Worm (Caenorhabditis elegans) whole organism, L2 larva: ENCODE measurements around the gene egl-13.
A peak's percentile ranks its signal among the peaks of the same experiment; 100 is the strongest.

Experiments used
- C34F6.9 ChIP-seq: fragments of 150-350 bp; optimal IDR thresholded peaks from 2 replicates; lab custom pipeline; 2014; ENCODE audit warnings: missing biosample characterization, missing genetic modification characterization
- F13H6.1 ChIP-seq: sonication (generic microtip); optimal IDR thresholded peaks from 2 replicates; lab custom pipeline; 2016; ENCODE audit warnings: missing genetic modification characterization, missing compliant biosample characterization
- Y55F3AM.14 ChIP-seq: fragments of 200-800 bp; sonication (Bioruptor generic); optimal IDR thresholded peaks from 2 replicates; lab custom pipeline; 2018; ENCODE audit warnings: mild to moderate bottlenecking, missing genetic modification characterization, missing compliant biosample characterization
- ZK546.5 ChIP-seq: sonication (generic microtip); optimal IDR thresholded peaks from 2 replicates; lab custom pipeline; 2017; ENCODE audit warnings: missing biosample characterization, missing genetic modification characterization
- alr-1 ChIP-seq: fragments of 150-350 bp; optimal IDR thresholded peaks from 2 replicates; lab custom pipeline; 2014; ENCODE audit warnings: missing biosample characterization, missing genetic modification characterization
- aly-2 ChIP-seq: fragments of 150-350 bp; optimal IDR thresholded peaks from 2 replicates; lab custom pipeline; 2014; ENCODE audit warnings: missing biosample characterization, missing genetic modification characterization
- blmp-1 ChIP-seq: sonication (generic microtip); optimal IDR thresholded peaks from 2 replicates; lab custom pipeline; 2017; ENCODE audit warnings: missing genetic modification characterization, mild to moderate bottlenecking, missing compliant biosample characterization, antibody characterized with exemption, moderate library complexity; ENCODE audit not compliant: insufficient read depth
- ceh-16 ChIP-seq: fragments of 150-350 bp; optimal IDR thresholded peaks from 2 replicates; lab custom pipeline; 2014; ENCODE audit warnings: missing biosample characterization, missing genetic modification characterization
- ceh-82 ChIP-seq: fragments of 150-350 bp; optimal IDR thresholded peaks from 2 replicates; lab custom pipeline; 2014; ENCODE audit warnings: missing biosample characterization, missing genetic modification characterization
- crh-2 ChIP-seq: sonication (generic microtip); optimal IDR thresholded peaks from 2 replicates; lab custom pipeline; 2017; ENCODE audit warnings: missing biosample characterization, missing genetic modification characterization
- egl-27 ChIP-seq: sonication (generic microtip); optimal IDR thresholded peaks from 3 replicates; lab custom pipeline; 2017; ENCODE audit warnings: missing biosample characterization, missing genetic modification reagents, missing genetic modification characterization
- elt-1 ChIP-seq: fragments of 150-350 bp; optimal IDR thresholded peaks from 2 replicates; lab custom pipeline; 2014; ENCODE audit warnings: missing biosample characterization, missing genetic modification characterization
- elt-3 ChIP-seq: sonication (generic microtip); optimal IDR thresholded peaks from 2 replicates; lab custom pipeline; 2017; ENCODE audit warnings: missing biosample characterization, missing genetic modification characterization
- fos-1 ChIP-seq: fragments of 150-350 bp; optimal IDR thresholded peaks from 2 replicates; lab custom pipeline; 2014; ENCODE audit warnings: missing biosample characterization, missing genetic modification characterization
- lin-11 ChIP-seq: fragments of 150-350 bp; sonication (generic microtip); optimal IDR thresholded peaks from 2 replicates; lab custom pipeline; 2014; ENCODE audit warnings: missing biosample characterization, missing genetic modification characterization, inconsistent platforms, mixed read lengths
- lin-13 ChIP-seq: fragments of 150-350 bp; optimal IDR thresholded peaks from 2 replicates; lab custom pipeline; 2014; ENCODE audit warnings: missing biosample characterization, missing genetic modification reagents, missing genetic modification characterization
- lsy-2 ChIP-seq, 2 experiments: fragments of 150-350 bp in 1 of 2; sonication (generic microtip) in 1 of 2; optimal IDR thresholded peaks; 2 replicates each; lab custom pipeline; 2014 to 2017; ENCODE audit warnings: missing biosample characterization in 2 of 2, missing genetic modification characterization in 2 of 2
- mab-5 ChIP-seq: fragments of 150-350 bp; optimal IDR thresholded peaks from 2 replicates; lab custom pipeline; 2014; ENCODE audit warnings: missing biosample characterization, missing genetic modification characterization
- mbf-1 ChIP-seq: sonication (generic microtip); optimal IDR thresholded peaks from 2 replicates; lab custom pipeline; 2017; ENCODE audit warnings: missing biosample characterization, missing genetic modification characterization
- nhr-10 ChIP-seq: sonication (generic microtip); optimal IDR thresholded peaks from 2 replicates; lab custom pipeline; 2017; ENCODE audit warnings: missing biosample characterization, missing genetic modification characterization
- nhr-11 ChIP-seq: fragments of 150-350 bp; optimal IDR thresholded peaks from 2 replicates; lab custom pipeline; 2014; ENCODE audit warnings: missing biosample characterization, missing genetic modification characterization
- nhr-12 ChIP-seq: fragments of 150-350 bp; optimal IDR thresholded peaks from 2 replicates; lab custom pipeline; 2014; ENCODE audit warnings: missing biosample characterization, missing genetic modification characterization
- nhr-129 ChIP-seq: fragments of 150-350 bp; optimal IDR thresholded peaks from 2 replicates; lab custom pipeline; 2014; ENCODE audit warnings: missing biosample characterization, missing genetic modification characterization
- nhr-21 ChIP-seq: fragments of 150-350 bp; optimal IDR thresholded peaks from 2 replicates; lab custom pipeline; 2014; ENCODE audit warnings: missing biosample characterization, missing genetic modification characterization
- nhr-23 ChIP-seq: fragments of 150-350 bp; optimal IDR thresholded peaks from 2 replicates; lab custom pipeline; 2014; ENCODE audit warnings: missing biosample characterization, missing genetic modification reagents, missing genetic modification characterization
- nhr-237 ChIP-seq: fragments of 150-350 bp; optimal IDR thresholded peaks from 2 replicates; lab custom pipeline; 2014; ENCODE audit warnings: missing biosample characterization, missing genetic modification characterization
- nhr-25 ChIP-seq: fragments of 150-350 bp; sonication (generic microtip); optimal IDR thresholded peaks from 3 replicates; lab custom pipeline; 2014; ENCODE audit warnings: missing biosample characterization, missing genetic modification characterization
- nhr-6 ChIP-seq: fragments of 150-350 bp; optimal IDR thresholded peaks from 2 replicates; lab custom pipeline; 2014; ENCODE audit warnings: missing biosample characterization, missing genetic modification characterization
- peb-1 ChIP-seq: fragments of 150-350 bp; optimal IDR thresholded peaks from 2 replicates; lab custom pipeline; 2014; ENCODE audit warnings: missing biosample characterization, missing genetic modification characterization
- sem-4 ChIP-seq: fragments of 150-350 bp; optimal IDR thresholded peaks from 2 replicates; lab custom pipeline; 2014; ENCODE audit warnings: missing biosample characterization, missing genetic modification reagents, missing genetic modification characterization
- skn-1 ChIP-seq: sonication (generic microtip); optimal IDR thresholded peaks from 2 replicates; lab custom pipeline; 2017; ENCODE audit warnings: missing biosample characterization, missing genetic modification characterization
- sma-3 ChIP-seq: sonication (generic microtip); optimal IDR thresholded peaks from 2 replicates; lab custom pipeline; 2016; ENCODE audit warnings: missing genetic modification reagents, missing genetic modification characterization, missing compliant biosample characterization
- sma-9 ChIP-seq, 2 experiments: fragments of 150-350 bp in 1 of 2; sonication (generic microtip) in 1 of 2; optimal IDR thresholded peaks; 2 replicates each; lab custom pipeline; 2014 to 2016; ENCODE audit warnings: missing genetic modification characterization in 2 of 2, mild to moderate bottlenecking in 1 of 2, missing biosample characterization in 1 of 2, missing compliant biosample characterization in 1 of 2, missing genetic modification reagents in 1 of 2, moderate library complexity in 1 of 2
- snpc-4 ChIP-seq: fragments of 150-350 bp; optimal IDR thresholded peaks from 2 replicates; lab custom pipeline; 2014; ENCODE audit warnings: missing biosample characterization, missing genetic modification characterization
- unc-39 ChIP-seq: fragments of 150-350 bp; optimal IDR thresholded peaks from 2 replicates; lab custom pipeline; 2014; ENCODE audit warnings: missing biosample characterization, missing genetic modification characterization
- unc-55 ChIP-seq: fragments of 150-350 bp; sonication (generic microtip); optimal IDR thresholded peaks from 3 replicates; lab custom pipeline; 2014; ENCODE audit warnings: missing biosample characterization, missing genetic modification reagents, missing genetic modification characterization
- zag-1 ChIP-seq: fragments of 150-350 bp; optimal IDR thresholded peaks from 2 replicates; lab custom pipeline; 2014; ENCODE audit warnings: missing biosample characterization, missing genetic modification characterization
- ztf-1 ChIP-seq: fragments of 200-800 bp; sonication (Bioruptor generic); conservative IDR thresholded peaks from 2 replicates; pipeline ENCODE4 v1.3.6; 2022; ENCODE audit warnings: missing genetic modification characterization, missing compliant biosample characterization
- ztf-11 ChIP-seq: sonication (generic microtip); optimal IDR thresholded peaks from 2 replicates; lab custom pipeline; 2017; ENCODE audit warnings: missing biosample characterization, missing genetic modification characterization
- ztf-4 ChIP-seq: fragments of 150-350 bp; optimal IDR thresholded peaks from 2 replicates; lab custom pipeline; 2014; ENCODE audit warnings: missing biosample characterization, missing genetic modification characterization

Gene egl-13

ce11 chrX:5707809-5708208, 44.2 kb downstream of the egl-13 start:
- TF ChIP-seq blmp-1 (tag; lab: Kevin White, UChicago) = no peak
- no peak for TF ChIP-seq nhr-10 (tag; lab: Kevin White, UChicago)
- peak; percentile 9 for TF ChIP-seq crh-2 (tag; lab: Kevin White, UChicago)
- peak; percentile 17 for TF ChIP-seq C34F6.9 (tag; lab: Kevin White, UChicago)
- TF ChIP-seq Y55F3AM.14 (GFP tag; lab: Kevin White, UChicago) = peak; percentile 3
- TF ChIP-seq sma-3 (GFP tag; lab: Kevin White, UChicago) = peak; percentile 44
- TF ChIP-seq sem-4 (tag; lab: Kevin White, UChicago) = no peak
- TF ChIP-seq lsy-2 (tag; optimal IDR thresholded peaks at IDR 0.05; lab: Kevin White, UChicago) = peak in 1 of 2 experiments; percentile 23
- no peak for TF ChIP-seq snpc-4 (tag; lab: Kevin White, UChicago)
- no peak for TF ChIP-seq nhr-23 (tag; lab: Kevin White, UChicago)
- peak; percentile 36 for TF ChIP-seq fos-1 (tag; lab: Kevin White, UChicago)
- TF ChIP-seq nhr-21 (tag; lab: Kevin White, UChicago) = peak; percentile 42
- TF ChIP-seq nhr-6 (tag; lab: Kevin White, UChicago) = no peak
- TF ChIP-seq egl-27 (tag; lab: Kevin White, UChicago) = no peak
- no peak for TF ChIP-seq unc-39 (tag; lab: Kevin White, UChicago)
- peak; percentile 41 for TF ChIP-seq mab-5
- peak; percentile 4 for TF ChIP-seq lin-11 (tag; lab: Kevin White, UChicago)
- peak; percentile 58 for TF ChIP-seq nhr-129 (tag; lab: Kevin White, UChicago)
- TF ChIP-seq F13H6.1 (tag; lab: Kevin White, UChicago) = peak; percentile 39
- TF ChIP-seq elt-1 (tag; lab: Kevin White, UChicago) = no peak
- peak; percentile 72 for TF ChIP-seq sma-9 (GFP tag; optimal IDR thresholded peaks at IDR 0.05; lab: Kevin White, UChicago)
- no peak for TF ChIP-seq sma-9 (tag; optimal IDR thresholded peaks at IDR 0.05; lab: Kevin White, UChicago)

DNA sequence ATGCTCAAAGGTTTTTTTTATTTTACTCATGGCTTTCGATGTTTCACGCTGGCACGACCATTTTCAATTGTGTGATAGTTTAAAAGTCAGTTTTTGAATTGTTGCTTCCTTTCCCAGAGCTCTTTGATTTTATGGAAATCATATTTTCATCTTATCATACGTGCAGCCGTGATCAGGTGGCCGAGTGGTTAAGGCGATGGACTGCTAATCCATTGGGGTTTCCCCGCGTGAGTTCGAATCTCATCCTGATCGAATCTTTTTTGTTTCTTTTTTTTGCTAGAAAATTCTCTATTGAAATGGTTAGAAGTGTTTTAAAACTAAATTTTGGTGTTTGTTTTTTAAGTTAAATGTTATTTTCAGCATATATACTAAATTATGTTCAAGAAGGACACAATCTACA, 45.6 kb downstream of the egl-13 start:
- TF ChIP-seq ztf-11 (tag; lab: Kevin White, UChicago) (no peak), ztf-4 (tag; lab: Kevin White, UChicago) (no peak), mbf-1 (tag; lab: Kevin White, UChicago) (no peak), egl-27 (tag; lab: Kevin White, UChicago) (no peak), lin-13 (no peak), sem-4 (tag; lab: Kevin White, UChicago) (no peak), lin-11 (tag; lab: Kevin White, UChicago) (no peak), nhr-6 (tag; lab: Kevin White, UChicago) (no peak), blmp-1 (tag; lab: Kevin White, UChicago) (no peak), lsy-2 (tag; optimal IDR thresholded peaks at IDR 0.05; lab: Kevin White, UChicago) (no peak), skn-1 (tag; lab: Kevin White, UChicago) (no peak)
- TF ChIP-seq, all 48 proteins: peak for 0

- TF ChIP-seq nhr-25 (tag; lab: Kevin White, UChicago) (no peak), skn-1 (tag; lab: Kevin White, UChicago) (no peak), Y55F3AM.14 (GFP tag; lab: Kevin White, UChicago) (no peak), nhr-21 (tag; lab: Kevin White, UChicago) (no peak), nhr-10 (tag; lab: Kevin White, UChicago) (no peak), nhr-23 (tag; lab: Kevin White, UChicago) (no peak), elt-3 (tag; lab: Kevin White, UChicago) (no peak), mab-5 (no peak), nhr-129 (tag; lab: Kevin White, UChicago) (no peak)
Measured at ce11 chrX:5710637-5711036, 47.0 kb downstream of the egl-13 start, which contains the start of gene cat-1. Gene cat-1, minus strand, starts transcription at chrX:5710737.

- TF ChIP-seq sma-9 (GFP tag; optimal IDR thresholded peaks at IDR 0.05; lab: Kevin White, UChicago) (peak; percentile 4), sma-9 (tag; optimal IDR thresholded peaks at IDR 0.05; lab: Kevin White, UChicago) (no peak), mbf-1 (tag; lab: Kevin White, UChicago) (no peak), ztf-11 (tag; lab: Kevin White, UChicago) (no peak), lin-13 (peak; percentile 11), nhr-12 (tag; lab: Kevin White, UChicago) (no peak), mab-5 (no peak), alr-1 (tag; lab: Kevin White, UChicago) (no peak), lin-11 (tag; lab: Kevin White, UChicago) (no peak), nhr-6 (tag; lab: Kevin White, UChicago) (no peak), aly-2 (tag; lab: Kevin White, UChicago) (no peak), ceh-16 (tag; lab: Kevin White, UChicago) (no peak), ceh-82 (tag; lab: Kevin White, UChicago) (no peak), nhr-21 (tag; lab: Kevin White, UChicago) (peak; percentile 19), ZK546.5 (tag; lab: Kevin White, UChicago) (no peak), elt-3 (tag; lab: Kevin White, UChicago) (no peak), nhr-237 (tag; lab: Kevin White, UChicago) (no peak), C34F6.9 (tag; lab: Kevin White, UChicago) (no peak), nhr-11 (tag; lab: Kevin White, UChicago) (no peak), sma-3 (GFP tag; lab: Kevin White, UChicago) (peak; percentile 18), skn-1 (tag; lab: Kevin White, UChicago) (no peak), ztf-4 (tag; lab: Kevin White, UChicago) (no peak), peb-1 (no peak), snpc-4 (tag; lab: Kevin White, UChicago) (no peak), nhr-23 (tag; lab: Kevin White, UChicago) (no peak), nhr-129 (tag; lab: Kevin White, UChicago) (no peak), F13H6.1 (tag; lab: Kevin White, UChicago) (no peak), zag-1 (tag; lab: Kevin White, UChicago) (no peak), lsy-2 (tag; optimal IDR thresholded peaks at IDR 0.05; lab: Kevin White, UChicago) (no peak), unc-55 (GFP tag; lab: Kevin White, UChicago) (no peak), unc-39 (tag; lab: Kevin White, UChicago) (no peak), elt-1 (tag; lab: Kevin White, UChicago) (no peak), sem-4 (tag; lab: Kevin White, UChicago) (no peak), ztf-1 (GFP tag; lab: Robert Waterston, UW) (no peak)
Measured at ce11 chrX:5713479-5713878, 49.8 kb downstream of the egl-13 start.
